Fruit fly (Drosophila melanogaster): ENCODE data around the gene plum.

Gene plum

dm6 chr3R:26542721-26543440, 7.9 kb upstream of the plum start:
- TF ChIP-seq CG17801 (GFP tag; optimal IDR thresholded peaks at IDR 0.05; ENCODE audit: partially characterized antibody) = no peak

- no peak for TF ChIP-seq CG17801 (GFP tag; optimal IDR thresholded peaks at IDR 0.05; ENCODE audit: partially characterized antibody)
Measured at dm6 chr3R:26542108-26542507, 7.1 kb upstream of the plum start.

dm6 chr3R:26541277-26541676, 6.3 kb upstream of the plum start:
- TF ChIP-seq CG17801 (GFP tag; optimal IDR thresholded peaks at IDR 0.05; ENCODE audit: partially characterized antibody) = no peak

- no peak for TF ChIP-seq CG17801 (GFP tag; optimal IDR thresholded peaks at IDR 0.05; ENCODE audit: partially characterized antibody)
Measured at dm6 chr3R:26540385-26540815, 5.4 kb upstream of the plum start.

- no peak for TF ChIP-seq CG17801 (GFP tag; optimal IDR thresholded peaks at IDR 0.05; ENCODE audit: partially characterized antibody)
Measured at dm6 chr3R:26539140-26539539, 4.1 kb upstream of the plum start.

dm6 chr3R:26536747-26537221, 1.8 kb upstream of the plum start:
- TF ChIP-seq CG17801 (GFP tag; optimal IDR thresholded peaks at IDR 0.05; ENCODE audit: partially characterized antibody) = no peak

- no peak for TF ChIP-seq CG17801 (GFP tag; optimal IDR thresholded peaks at IDR 0.05; ENCODE audit: partially characterized antibody)
Measured at dm6 chr3R:26536110-26536746, 1.2 kb upstream of the plum start, which contains the start of gene scrib. Gene scrib (plus strand): TSS chr3R:26536350.

dm6 chr3R:26535568-26536029, 582 bp upstream of the plum start:
- peak; percentile 98 for TF ChIP-seq CG17801 (GFP tag; optimal IDR thresholded peaks at IDR 0.05; ENCODE audit: partially characterized antibody)

- TF ChIP-seq CG17801 (GFP tag; optimal IDR thresholded peaks at IDR 0.05; ENCODE audit: partially characterized antibody) = no peak
Measured at dm6 chr3R:26533997-26534556, 940 bp downstream of the plum start.

- TF ChIP-seq CG17801 (GFP tag; optimal IDR thresholded peaks at IDR 0.05; ENCODE audit: partially characterized antibody) = no peak
Measured at dm6 chr3R:26529290-26529941, 5.6 kb downstream of the plum start.

dm6 chr3R:26522071-26522683, 12.8 kb downstream of the plum start:
- no peak for TF ChIP-seq CG17801 (GFP tag; optimal IDR thresholded peaks at IDR 0.05; ENCODE audit: partially characterized antibody)

- TF ChIP-seq CG17801 (GFP tag; optimal IDR thresholded peaks at IDR 0.05; ENCODE audit: partially characterized antibody) = no peak
Measured at dm6 chr3R:26507838-26508237, 27.2 kb downstream of the plum start.

- no peak for TF ChIP-seq CG17801 (GFP tag; optimal IDR thresholded peaks at IDR 0.05; ENCODE audit: partially characterized antibody)
Measured at dm6 chr3R:26503317-26503716, 31.7 kb downstream of the plum start.

- no peak for TF ChIP-seq CG17801 (GFP tag; optimal IDR thresholded peaks at IDR 0.05; ENCODE audit: partially characterized antibody)
Measured at dm6 chr3R:26502907-26503306, 32.1 kb downstream of the plum start.

- no peak for TF ChIP-seq CG17801 (GFP tag; optimal IDR thresholded peaks at IDR 0.05; ENCODE audit: partially characterized antibody)
Measured at dm6 chr3R:26502072-26502471, 32.9 kb downstream of the plum start.
